Worm (Caenorhabditis elegans) whole organism, L4 larva: ENCODE measurements around the gene str-81.

Experiments used
- dpl-1 ChIP-seq: fragments of 150-350 bp; optimal IDR thresholded peaks from 2 replicates; lab custom pipeline; 2014; ENCODE audit warnings: missing biosample characterization, missing genetic modification reagents, missing genetic modification characterization
- lin-13 ChIP-seq: fragments of 150-350 bp; optimal IDR thresholded peaks from 2 replicates; lab custom pipeline; 2014; ENCODE audit warnings: missing biosample characterization, missing genetic modification reagents, missing genetic modification characterization
- nhr-28 ChIP-seq: fragments of 150-350 bp; optimal IDR thresholded peaks from 2 replicates; lab custom pipeline; 2014; ENCODE audit warnings: missing biosample characterization, missing genetic modification characterization
- unc-62 ChIP-seq, 3 experiments: fragments of 150-350 bp in 1 of 3; sonication (generic microtip); optimal IDR thresholded peaks in 2 of 3; peaks in 1 of 3; 1 replicate in 1 of 3; 2 replicates in 2 of 3; lab custom pipeline; 2014 to 2017; ENCODE audit warnings: missing biosample characterization in 3 of 3, missing genetic modification characterization in 3 of 3, missing genetic modification reagents in 3 of 3, missing genotype in 1 of 3

DNA sequence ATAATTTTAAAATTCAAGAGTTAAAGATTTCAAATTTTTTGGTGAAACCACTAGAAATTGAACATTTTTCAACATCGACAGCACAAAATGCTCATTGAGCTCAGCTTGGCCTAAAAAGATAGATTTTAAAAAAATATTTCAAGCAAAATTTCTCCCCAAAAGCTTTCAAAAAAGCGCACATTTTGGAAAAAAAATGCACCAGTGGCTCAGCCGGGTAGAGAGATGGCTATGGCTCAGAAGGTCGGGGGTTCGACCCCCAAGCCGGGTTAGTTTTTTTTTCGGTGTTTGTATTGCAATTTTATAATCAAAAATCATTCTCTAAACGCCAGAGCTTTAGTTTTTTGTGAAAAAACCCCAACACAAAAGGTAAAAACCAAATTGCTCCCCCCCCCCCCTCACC, 73.1 kb downstream of the str-81 start:
- TF ChIP-seq dpl-1 (GFP tag; lab: Kevin White, UChicago) (no peak), unc-62 (GFP tag; optimal IDR thresholded peaks at IDR 0.05 in 1 of 2; lab: Kevin White, UChicago) (no peak), unc-62 (tag; optimal IDR thresholded peaks at IDR 0.05; lab: Kevin White, UChicago) (no peak), nhr-28 (no peak), lin-13 (GFP tag; lab: Kevin White, UChicago) (no peak)
